Worm (Caenorhabditis elegans) whole organism, L3 larva: ENCODE results near the gene C15H11.10.

Experiments used
- R02D3.7 ChIP-seq: fragments of 150-350 bp; optimal IDR thresholded peaks from 2 replicates; lab custom pipeline; 2014; ENCODE audit warnings: missing biosample characterization, missing genetic modification characterization
- ZK546.5 ChIP-seq: sonication (generic microtip); optimal IDR thresholded peaks from 2 replicates; lab custom pipeline; 2017; ENCODE audit warnings: missing biosample characterization, missing genetic modification characterization
- ama-1 ChIP-seq: fragments of 150-350 bp; optimal IDR thresholded peaks from 2 replicates; lab custom pipeline; 2018
- ceh-16 ChIP-seq: sonication (generic microtip); optimal IDR thresholded peaks from 2 replicates; lab custom pipeline; 2017; ENCODE audit warnings: missing biosample characterization, missing genetic modification characterization
- ceh-28 ChIP-seq: fragments of 150-350 bp; optimal IDR thresholded peaks from 2 replicates; lab custom pipeline; 2014; ENCODE audit warnings: missing biosample characterization, missing genetic modification reagents, missing genetic modification characterization
- ceh-9 ChIP-seq: sonication (generic microtip); optimal IDR thresholded peaks from 2 replicates; lab custom pipeline; 2018; ENCODE audit warnings: missing biosample characterization, missing genetic modification characterization
- egl-27 ChIP-seq: sonication (generic microtip); optimal IDR thresholded peaks from 4 replicates; lab custom pipeline; 2017; ENCODE audit warnings: missing biosample characterization, missing genetic modification reagents, missing genetic modification characterization
- egl-5 ChIP-seq: fragments of 150-350 bp; optimal IDR thresholded peaks from 2 replicates; lab custom pipeline; 2017; ENCODE audit warnings: missing biosample characterization, missing genetic modification reagents, missing genetic modification characterization, inconsistent platforms
- elt-1 ChIP-seq: fragments of 150-350 bp; optimal IDR thresholded peaks from 2 replicates; lab custom pipeline; 2014; ENCODE audit warnings: missing biosample characterization, missing genetic modification characterization
- elt-2 ChIP-seq: sonication (generic microtip); optimal IDR thresholded peaks from 2 replicates; lab custom pipeline; 2016; ENCODE audit warnings: missing genetic modification reagents, mild to moderate bottlenecking, missing genetic modification characterization, missing compliant biosample characterization
- elt-3 ChIP-seq, 3 experiments: fragments of 150-350 bp in 1 of 3; sonication (generic microtip) in 2 of 3; optimal IDR thresholded peaks; 2 replicates in 2 of 3; 4 replicates in 1 of 3; lab custom pipeline; 2014 to 2017; ENCODE audit warnings: missing biosample characterization in 3 of 3, missing genetic modification characterization in 3 of 3
- eor-1 ChIP-seq, 2 experiments: fragments of 150-350 bp; optimal IDR thresholded peaks; 2 replicates each; lab custom pipeline; 2014 to 2018; ENCODE audit warnings: missing biosample characterization in 2 of 2, missing genetic modification characterization in 2 of 2
- fkh-10 ChIP-seq: sonication (generic microtip); optimal IDR thresholded peaks from 2 replicates; lab custom pipeline; 2017; ENCODE audit warnings: missing biosample characterization, missing genetic modification reagents, missing genetic modification characterization
- fos-1 ChIP-seq: fragments of 150-350 bp; optimal IDR thresholded peaks from 2 replicates; lab custom pipeline; 2014; ENCODE audit warnings: missing biosample characterization, missing genetic modification characterization
- lin-15B ChIP-seq: fragments of 150-350 bp; optimal IDR thresholded peaks from 2 replicates; lab custom pipeline; 2014; ENCODE audit warnings: missing biosample characterization, missing genetic modification characterization
- lin-39 ChIP-seq: fragments of 150-350 bp; optimal IDR thresholded peaks from 2 replicates; lab custom pipeline; 2018; ENCODE audit warnings: missing biosample characterization, missing genetic modification reagents, missing genetic modification characterization
- mdl-1 ChIP-seq: fragments of 150-350 bp; optimal IDR thresholded peaks from 2 replicates; lab custom pipeline; 2014; ENCODE audit warnings: missing biosample characterization, missing genetic modification characterization
- mml-1 ChIP-seq: fragments of 150-350 bp; sonication (generic microtip); optimal IDR thresholded peaks from 3 replicates; lab custom pipeline; 2014; ENCODE audit warnings: missing biosample characterization, missing genetic modification characterization
- nhr-11 ChIP-seq: fragments of 150-350 bp; optimal IDR thresholded peaks from 2 replicates; lab custom pipeline; 2014; ENCODE audit warnings: missing biosample characterization, missing genetic modification characterization
- nhr-12 ChIP-seq: fragments of 150-350 bp; optimal IDR thresholded peaks from 2 replicates; lab custom pipeline; 2014; ENCODE audit warnings: missing biosample characterization, missing genetic modification characterization
- nhr-23 ChIP-seq: fragments of 150-350 bp; optimal IDR thresholded peaks from 2 replicates; lab custom pipeline; 2014; ENCODE audit warnings: missing biosample characterization, missing genetic modification reagents, missing genetic modification characterization
- nhr-237 ChIP-seq: fragments of 150-350 bp; optimal IDR thresholded peaks from 2 replicates; lab custom pipeline; 2014; ENCODE audit warnings: missing biosample characterization, missing genetic modification characterization
- nhr-25 ChIP-seq: sonication (generic microtip); optimal IDR thresholded peaks from 2 replicates; lab custom pipeline; 2017; ENCODE audit warnings: missing biosample characterization, missing genetic modification characterization
- nhr-43 ChIP-seq: sonication (generic microtip); optimal IDR thresholded peaks from 2 replicates; lab custom pipeline; 2016; ENCODE audit warnings: mild to moderate bottlenecking, missing genetic modification characterization, missing compliant biosample characterization; ENCODE audit not compliant: poor library complexity, severe bottlenecking
- nhr-67 ChIP-seq: fragments of 150-350 bp; optimal IDR thresholded peaks from 2 replicates; lab custom pipeline; 2014; ENCODE audit warnings: missing biosample characterization, missing genetic modification characterization
- nhr-77 ChIP-seq: fragments of 150-350 bp; optimal IDR thresholded peaks from 2 replicates; lab custom pipeline; 2014; ENCODE audit warnings: missing biosample characterization, missing genetic modification characterization
- pha-4 ChIP-seq: fragments of 150-350 bp; optimal IDR thresholded peaks from 2 replicates; lab custom pipeline; 2014; ENCODE audit warnings: missing biosample characterization, missing genetic modification reagents, missing genetic modification characterization
- pqm-1 ChIP-seq: fragments of 150-350 bp; optimal IDR thresholded peaks from 2 replicates; lab custom pipeline; 2017; ENCODE audit warnings: missing biosample characterization, missing genetic modification characterization, inconsistent platforms
- snpc-4 ChIP-seq: fragments of 150-350 bp; optimal IDR thresholded peaks from 2 replicates; lab custom pipeline; 2014; ENCODE audit warnings: missing biosample characterization, missing genetic modification characterization
- tbx-2 ChIP-seq: sonication (generic microtip); optimal IDR thresholded peaks from 2 replicates; lab custom pipeline; 2016; ENCODE audit warnings: mild to moderate bottlenecking, missing genetic modification characterization, missing compliant biosample characterization
- unc-39 ChIP-seq: sonication (generic microtip); optimal IDR thresholded peaks from 4 replicates; lab custom pipeline; 2017; ENCODE audit warnings: missing biosample characterization, missing genetic modification characterization
- unc-62 ChIP-seq: fragments of 150-350 bp; sonication (generic microtip); optimal IDR thresholded peaks from 4 replicates; lab custom pipeline; 2014; ENCODE audit warnings: missing biosample characterization, missing genetic modification reagents, missing genetic modification characterization
- zag-1 ChIP-seq: fragments of 150-350 bp; optimal IDR thresholded peaks from 2 replicates; lab custom pipeline; 2014; ENCODE audit warnings: missing biosample characterization, missing genetic modification characterization
- ztf-11 ChIP-seq: fragments of 150-350 bp; optimal IDR thresholded peaks from 2 replicates; lab custom pipeline; 2014; ENCODE audit warnings: missing biosample characterization, missing genetic modification characterization

Gene C15H11.10

ce11 chrV:14414964-14415564, 23.1 kb downstream of the C15H11.10 start, which contains the start of the genes nxf-1 and C15H11.11 (continued):
- TF ChIP-seq nhr-11 (tag; lab: Kevin White, UChicago) (no peak), ztf-11 (tag; lab: Kevin White, UChicago) (no peak), egl-5 (tag; lab: Kevin White, UChicago) (peak; percentile 79), ceh-9 (tag; lab: Kevin White, UChicago) (no peak), nhr-237 (tag; lab: Kevin White, UChicago) (no peak), ceh-16 (tag; lab: Kevin White, UChicago) (no peak), unc-39 (tag; lab: Kevin White, UChicago) (no peak), mml-1 (tag; lab: Kevin White, UChicago) (no peak), unc-62 (GFP tag; lab: Kevin White, UChicago) (no peak), fos-1 (tag; lab: Kevin White, UChicago) (no peak), mdl-1 (tag; lab: Kevin White, UChicago) (no peak), nhr-43 (tag; lab: Kevin White, UChicago) (peak; percentile 40), ama-1 (lab: Kevin White, UChicago) (peak; percentile 61)

ce11 chrV:14417735-14418134, 25.8 kb downstream of the C15H11.10 start, which contains the start of the genes nxf-2 and set-31:
Gene nxf-2, minus strand, starts transcription at chrV:14417835.
Gene set-31, plus strand, starts transcription at chrV:14417903.
- TF ChIP-seq lin-15B (tag; lab: Kevin White, UChicago) (no peak), ztf-11 (tag; lab: Kevin White, UChicago) (no peak), nhr-25 (tag; lab: Kevin White, UChicago) (no peak), eor-1 (tag; optimal IDR thresholded peaks at IDR 0.05; lab: Kevin White, UChicago) (no peak), tbx-2 (tag; lab: Kevin White, UChicago) (no peak), unc-62 (GFP tag; lab: Kevin White, UChicago) (no peak), zag-1 (no peak), elt-2 (tag; lab: Kevin White, UChicago) (no peak), nhr-237 (tag; lab: Kevin White, UChicago) (no peak), egl-5 (tag; lab: Kevin White, UChicago) (no peak), nhr-11 (tag; lab: Kevin White, UChicago) (no peak), ceh-28 (tag; lab: Kevin White, UChicago) (no peak), nhr-23 (no peak), elt-3 (tag; optimal IDR thresholded peaks at IDR 0.05; lab: Kevin White, UChicago) (no peak), unc-39 (tag; lab: Kevin White, UChicago) (no peak), lin-39 (tag; lab: Kevin White, UChicago) (no peak), nhr-43 (tag; lab: Kevin White, UChicago) (no peak)
- TF ChIP-seq, all 47 proteins: peak for 0

- TF ChIP-seq egl-5 (tag; lab: Kevin White, UChicago) = no peak
- no peak for TF ChIP-seq ceh-28 (tag; lab: Kevin White, UChicago)
- TF ChIP-seq egl-27 (tag; lab: Kevin White, UChicago) = no peak
- no peak for TF ChIP-seq fos-1 (tag; lab: Kevin White, UChicago)
- TF ChIP-seq elt-1 (tag; lab: Kevin White, UChicago) = no peak
- TF ChIP-seq unc-39 (tag; lab: Kevin White, UChicago) = no peak
- TF ChIP-seq fkh-10 (GFP tag; lab: Kevin White, UChicago) = no peak
- TF ChIP-seq snpc-4 (tag; lab: Kevin White, UChicago) = no peak
- no peak for TF ChIP-seq nhr-12 (tag; lab: Kevin White, UChicago)
- no peak for TF ChIP-seq nhr-11 (tag; lab: Kevin White, UChicago)
- no peak for TF ChIP-seq eor-1 (tag; optimal IDR thresholded peaks at IDR 0.05; lab: Kevin White, UChicago)
- no peak for TF ChIP-seq pqm-1 (tag; lab: Kevin White, UChicago)
- no peak for TF ChIP-seq R02D3.7 (tag; lab: Kevin White, UChicago)
- TF ChIP-seq nhr-67 (tag; lab: Kevin White, UChicago) = no peak
- TF ChIP-seq ZK546.5 (tag; lab: Kevin White, UChicago) = no peak
- TF ChIP-seq, all 47 proteins: peak for 0
Measured at ce11 chrV:14419855-14420254, 27.9 kb downstream of the C15H11.10 start.

ce11 chrV:14421325-14421724, 29.4 kb downstream of the C15H11.10 start, which contains the start of gene dhs-22:
Gene dhs-22, minus strand, starts transcription at chrV:14421440.
- TF ChIP-seq elt-2 (tag; lab: Kevin White, UChicago) (peak; percentile 36), pha-4 (tag; lab: Kevin White, UChicago) (peak; percentile 10), nhr-77 (tag; lab: Kevin White, UChicago) (no peak)
